Fruit fly (Drosophila melanogaster) whole organism, embryonic: ENCODE measurements around the gene ssp.

Experiments used
- ATbp ChIP-seq: fragments of 200-800 bp; sonication (Bioruptor generic); optimal IDR thresholded peaks from 2 replicates; lab custom pipeline; 2017; ENCODE audit warnings: missing biosample characterization, mild to moderate bottlenecking, missing genetic modification characterization, missing genetic modification reagents
- Abd-B ChIP-seq: fragments of 200-800 bp; sonication (Bioruptor generic); optimal IDR thresholded peaks from 2 replicates; lab custom pipeline; 2018; ENCODE audit warnings: missing biosample characterization, mild to moderate bottlenecking, missing genetic modification characterization, moderate library complexity
- CG10321 ChIP-seq: fragments of 200-800 bp; sonication (Bioruptor generic); IDR thresholded peaks from 2 replicates; pipeline ENCODE4 v1.3.6; 2022; ENCODE audit warnings: missing biosample characterization, missing genetic modification characterization
- CG1233 ChIP-seq: fragments of 200-800 bp; sonication (Bioruptor generic); optimal IDR thresholded peaks from 4 replicates; lab custom pipeline; 2018; ENCODE audit warnings: missing biosample characterization, mild to moderate bottlenecking, missing genetic modification characterization
- CG13624 ChIP-seq: fragments of 200-800 bp; sonication (Bioruptor generic); optimal IDR thresholded peaks from 2 replicates; lab custom pipeline; 2016; ENCODE audit warnings: missing biosample characterization, missing genetic modification characterization
- CG15073 ChIP-seq: fragments of 200-800 bp; sonication (Bioruptor generic); optimal IDR thresholded peaks from 2 replicates; lab custom pipeline; 2016; ENCODE audit warnings: missing biosample characterization, missing genetic modification characterization
- CG1529 ChIP-seq: fragments of 200-800 bp; sonication (Bioruptor generic); optimal IDR thresholded peaks from 3 replicates; lab custom pipeline; 2018; ENCODE audit warnings: missing biosample characterization, missing genetic modification characterization
- CG15479 ChIP-seq: fragments of 200-800 bp; sonication (Bioruptor generic); optimal IDR thresholded peaks from 3 replicates; lab custom pipeline; 2019; ENCODE audit warnings: missing biosample characterization, mild to moderate bottlenecking, missing genetic modification characterization, moderate library complexity
- CG1603 ChIP-seq: fragments of 200-800 bp; sonication (Bioruptor generic); optimal IDR thresholded peaks from 2 replicates; lab custom pipeline; 2019; ENCODE audit warnings: missing biosample characterization, mild to moderate bottlenecking, missing genetic modification characterization, moderate library complexity
- CG17186 ChIP-seq: fragments of 200-800 bp; sonication (Bioruptor generic); optimal IDR thresholded peaks from 3 replicates; lab custom pipeline; 2017; ENCODE audit warnings: missing biosample characterization, missing genetic modification reagents, missing genetic modification characterization
- CG17328 ChIP-seq: fragments of 200-800 bp; sonication (Bioruptor generic); IDR thresholded peaks from 2 replicates; pipeline ENCODE4 v1.3.6; 2022; ENCODE audit warnings: missing biosample characterization, missing genetic modification characterization
- CG30431 ChIP-seq: fragments of 200-800 bp; sonication (Bioruptor generic); optimal IDR thresholded peaks from 2 replicates; lab custom pipeline; 2017; ENCODE audit warnings: missing biosample characterization, missing genetic modification characterization
- CG31441 ChIP-seq: fragments of 200-800 bp; sonication (Bioruptor generic); IDR thresholded peaks from 2 replicates; pipeline ENCODE4 v1.3.6; 2022; ENCODE audit warnings: missing biosample characterization, missing genetic modification characterization
- CG32767 ChIP-seq: fragments of 200-800 bp; sonication (Bioruptor generic); IDR thresholded peaks from 2 replicates; pipeline ENCODE4 v1.3.6; 2022; ENCODE audit warnings: missing biosample characterization, missing genetic modification characterization
- CG3995 ChIP-seq: fragments of 200-800 bp; sonication (Bioruptor generic); optimal IDR thresholded peaks from 3 replicates; lab custom pipeline; 2016; ENCODE audit warnings: missing biosample characterization, missing genetic modification characterization
- CG4328 ChIP-seq: fragments of 200-800 bp; sonication (Bioruptor generic); optimal IDR thresholded peaks from 3 replicates; lab custom pipeline; 2017; ENCODE audit warnings: missing biosample characterization, missing genetic modification reagents, missing genetic modification characterization
- CG6175 ChIP-seq: fragments of 200-800 bp; sonication (Bioruptor generic); IDR thresholded peaks from 3 replicates; pipeline ENCODE4 v1.3.6; 2022; ENCODE audit warnings: missing biosample characterization, missing genetic modification characterization
- CG6813 ChIP-seq: fragments of 200-800 bp; sonication (Bioruptor generic); optimal IDR thresholded peaks from 2 replicates; lab custom pipeline; 2017; ENCODE audit warnings: missing biosample characterization, missing genetic modification characterization, mild to moderate bottlenecking, moderate library complexity, missing genetic modification reagents
- Dref ChIP-seq: fragments of 200-800 bp; sonication (Bioruptor generic); IDR thresholded peaks from 2 replicates; pipeline ENCODE4 v1.3.6; 2022; ENCODE audit warnings: missing biosample characterization, missing genetic modification characterization
- Gsc ChIP-seq: fragments of 200-800 bp; sonication (Bioruptor generic); IDR thresholded peaks from 2 replicates; pipeline ENCODE4 v1.3.6; 2022; ENCODE audit warnings: missing biosample characterization, missing genetic modification characterization
- H2.0 ChIP-seq: fragments of 200-800 bp; sonication (Bioruptor generic); IDR thresholded peaks from 2 replicates; pipeline ENCODE4 v1.3.6; 2022; ENCODE audit warnings: missing biosample characterization, missing genetic modification characterization
- HmgZ ChIP-seq: fragments of 200-800 bp; sonication (Bioruptor generic); optimal IDR thresholded peaks from 2 replicates; lab custom pipeline; 2018; ENCODE audit warnings: missing biosample characterization, mild to moderate bottlenecking, missing genetic modification characterization
- Hr51 ChIP-seq, 2 experiments: fragments of 200-800 bp; sonication (Bioruptor generic); optimal IDR thresholded peaks; 2 replicates in 1 of 2; 3 replicates in 1 of 2; lab custom pipeline; 2016 to 2018; ENCODE audit warnings: missing biosample characterization in 2 of 2, missing genetic modification characterization in 2 of 2, mild to moderate bottlenecking in 1 of 2, moderate library complexity in 1 of 2
- Lim3 ChIP-seq: fragments of 200-800 bp; sonication (Bioruptor generic); IDR thresholded peaks from 2 replicates; pipeline ENCODE4 v1.3.6; 2022; ENCODE audit warnings: missing biosample characterization, missing genetic modification characterization
- NFAT ChIP-seq: fragments of 200-800 bp; sonication (Bioruptor generic); IDR thresholded peaks from 2 replicates; pipeline ENCODE4 v1.3.6; 2022; ENCODE audit warnings: missing biosample characterization, missing genetic modification characterization
- Nf-YA ChIP-seq: fragments of 200-800 bp; sonication (Bioruptor generic); IDR thresholded peaks from 2 replicates; pipeline ENCODE4 v1.3.6; 2022; ENCODE audit warnings: missing biosample characterization, missing genetic modification characterization
- Nf-YC ChIP-seq: fragments of 200-800 bp; optimal IDR thresholded peaks from 3 replicates; lab custom pipeline; 2019; ENCODE audit warnings: missing biosample characterization, mild to moderate bottlenecking, missing genetic modification characterization, moderate library complexity
- Poxn ChIP-seq: fragments of 200-800 bp; sonication (Bioruptor generic); IDR thresholded peaks from 2 replicates; pipeline ENCODE4 v1.3.6; 2022; ENCODE audit warnings: missing biosample characterization, missing genetic modification characterization
- Ravus ChIP-seq: fragments of 200-800 bp; sonication (Bioruptor generic); IDR thresholded peaks from 2 replicates; pipeline ENCODE4 v1.3.6; 2022; ENCODE audit warnings: missing biosample characterization, missing genetic modification characterization
- Sry-β ChIP-seq: fragments of 200-800 bp; sonication (Bioruptor generic); optimal IDR thresholded peaks from 2 replicates; lab custom pipeline; 2018; ENCODE audit warnings: missing biosample characterization, mild to moderate bottlenecking, missing genetic modification characterization, moderate library complexity
- Xrp1 ChIP-seq: fragments of 200-800 bp; sonication (Bioruptor generic); IDR thresholded peaks from 2 replicates; pipeline ENCODE4 v1.3.6; 2022; ENCODE audit warnings: missing biosample characterization, missing genetic modification characterization
- abd-A ChIP-seq: fragments of 200-800 bp; sonication (Bioruptor generic); optimal IDR thresholded peaks from 3 replicates; lab custom pipeline; 2019; ENCODE audit warnings: missing biosample characterization, mild to moderate bottlenecking, missing genetic modification characterization, moderate library complexity
- cad ChIP-seq: fragments of >200 bp; optimal IDR thresholded peaks from 2 replicates; lab custom pipeline; 2017; ENCODE audit warnings: missing biosample characterization, missing genetic modification characterization
- cato ChIP-seq: fragments of 200-800 bp; sonication (Bioruptor generic); optimal IDR thresholded peaks from 2 replicates; lab custom pipeline; 2016; ENCODE audit warnings: missing biosample characterization, missing genetic modification characterization, borderline replicate concordance
- da ChIP-seq: fragments of 200-800 bp; sonication (Bioruptor generic); optimal IDR thresholded peaks from 2 replicates; lab custom pipeline; 2016; ENCODE audit warnings: missing biosample characterization, missing genetic modification characterization
- fd3F ChIP-seq: fragments of 200-800 bp; sonication (Bioruptor generic); optimal IDR thresholded peaks from 2 replicates; lab custom pipeline; 2018; ENCODE audit warnings: missing biosample characterization, mild to moderate bottlenecking, missing genetic modification characterization, moderate library complexity
- fru ChIP-seq: fragments of >200 bp; optimal IDR thresholded peaks from 2 replicates; lab custom pipeline; 2017
- hkb ChIP-seq, 2 experiments: fragments of 200-800 bp in 1 of 2; fragments of >200 bp in 1 of 2; sonication (Bioruptor generic) in 1 of 2; IDR thresholded peaks in 1 of 2; optimal IDR thresholded peaks in 1 of 2; 2 replicates each; pipeline versions ENCODE4 v1.3.6 to Lab custom; 2017 to 2022; ENCODE audit warnings: missing biosample characterization in 1 of 2, missing genetic modification characterization in 1 of 2
- kni ChIP-seq: fragments of 200-800 bp; sonication (Bioruptor generic); optimal IDR thresholded peaks from 3 replicates; lab custom pipeline; 2017; ENCODE audit warnings: mild to moderate bottlenecking, missing biosample characterization, missing genetic modification reagents, missing genetic modification characterization
- pita ChIP-seq: fragments of 200-800 bp; sonication (Bioruptor generic); optimal IDR thresholded peaks from 2 replicates; lab custom pipeline; 2017; ENCODE audit warnings: missing biosample characterization, mild to moderate bottlenecking, missing genetic modification characterization
- slbo ChIP-seq: fragments of 200-800 bp; sonication (Bioruptor generic); IDR thresholded peaks from 2 replicates; pipeline ENCODE4 v1.3.6; 2022; ENCODE audit warnings: missing biosample characterization, missing genetic modification characterization
- slp2 ChIP-seq: fragments of 200-800 bp; sonication (Bioruptor generic); optimal IDR thresholded peaks from 2 replicates; lab custom pipeline; 2016; ENCODE audit warnings: missing biosample characterization, missing genetic modification characterization
- sna ChIP-seq: fragments of 200-800 bp; sonication (Bioruptor generic); IDR thresholded peaks from 2 replicates; pipeline ENCODE4 v1.3.6; 2022; ENCODE audit warnings: missing biosample characterization, missing genetic modification characterization; ENCODE audit not compliant: partially characterized antibody
- sob ChIP-seq: fragments of 200-800 bp; sonication (Bioruptor generic); IDR thresholded peaks from 2 replicates; pipeline ENCODE4 v1.3.6; 2022; ENCODE audit warnings: missing biosample characterization, missing genetic modification characterization
- sqz ChIP-seq: fragments of 200-800 bp; sonication (Bioruptor generic); optimal IDR thresholded peaks from 3 replicates; lab custom pipeline; 2018; ENCODE audit warnings: missing biosample characterization, mild to moderate bottlenecking, missing genetic modification characterization
- sr ChIP-seq: fragments of 200-800 bp; sonication (Bioruptor generic); IDR thresholded peaks from 3 replicates; pipeline ENCODE4 v1.3.6; 2022; ENCODE audit warnings: missing biosample characterization, missing genetic modification characterization
- unc-4 ChIP-seq: fragments of 200-800 bp; sonication (Bioruptor generic); IDR thresholded peaks from 2 replicates; pipeline ENCODE4 v1.3.6; 2022; ENCODE audit warnings: missing biosample characterization, missing genetic modification characterization; ENCODE audit not compliant: partially characterized antibody
- vfl ChIP-seq: fragments of 200-800 bp; sonication (Bioruptor generic); optimal IDR thresholded peaks from 2 replicates; lab custom pipeline; 2016; ENCODE audit warnings: missing biosample characterization, missing genetic modification characterization
- zfh2 ChIP-seq: fragments of 200-800 bp; sonication (Bioruptor generic); optimal IDR thresholded peaks from 2 replicates; lab custom pipeline; 2016; ENCODE audit warnings: missing biosample characterization, missing genetic modification characterization

ssp gene

dm6 chr3L:12138113-12138899 lies 20.2 kb downstream of the ssp start, which contains the start of the genes ND-SGDH and RhoGAP68F (continued):
- peak; percentile 58 for TF ChIP-seq slp2 (GFP tag; lab: Kevin White, UChicago)
- TF ChIP-seq kni (GFP tag; lab: Kevin White, UChicago) = peak; percentile 33
- peak; percentile 55 for TF ChIP-seq sqz (GFP tag; lab: Kevin White, UChicago)
- TF ChIP-seq CG31441 (GFP tag; lab: Robert Waterston, UW) = peak; percentile 82; the same call in 1 of the 2 replicates
- TF ChIP-seq unc-4 = peak; percentile 91
- peak; percentile 73 for TF ChIP-seq CG1233
- TF ChIP-seq H2.0 = peak; percentile 46; the same call in 1 of the 2 replicates
- peak; percentile 64 for TF ChIP-seq Dref (GFP tag; lab: Robert Waterston, UW)
- peak; percentile 79 for TF ChIP-seq slbo
- TF ChIP-seq Ravus (GFP tag; lab: Robert Waterston, UW) = no peak
- TF ChIP-seq Nf-YC = peak; percentile 71
- peak; percentile 79 for TF ChIP-seq sob
- TF ChIP-seq CG10321 = no peak
- TF ChIP-seq da (GFP tag; lab: Kevin White, UChicago) = peak; percentile 2
- TF ChIP-seq fd3F = peak; percentile 71
- TF ChIP-seq CG3995 (GFP tag; lab: Kevin White, UChicago) = peak; percentile 91
- TF ChIP-seq hkb (optimal IDR thresholded peaks at IDR 0.05; lab: Kevin White, UChicago) = no peak
- TF ChIP-seq hkb (GFP tag; IDR thresholded peaks at IDR 0.05; lab: Robert Waterston, UW) = no peak; the same call in none of the 2 replicates
- TF ChIP-seq Sry-β (GFP tag; lab: Kevin White, UChicago) = peak; percentile 78
- peak; percentile 86 for TF ChIP-seq zfh2 (GFP tag; lab: Kevin White, UChicago)
- TF ChIP-seq NFAT (GFP tag; lab: Robert Waterston, UW) = peak; percentile 71
- TF ChIP-seq CG1529 (GFP tag; lab: Kevin White, UChicago) = peak; percentile 44
- TF ChIP-seq sna (GFP tag; lab: Robert Waterston, UW) = peak; percentile 95
- peak; percentile 70 for TF ChIP-seq cato (GFP tag; lab: Kevin White, UChicago)
- TF ChIP-seq CG30431 (GFP tag; lab: Kevin White, UChicago) = peak; percentile 49
- peak; percentile 52 for TF ChIP-seq CG32767 (GFP tag; lab: Robert Waterston, UW)
- no peak for TF ChIP-seq CG6813 (GFP tag; lab: Kevin White, UChicago)
- no peak for TF ChIP-seq fru (lab: Kevin White, UChicago)
- no peak for TF ChIP-seq Lim3
- TF ChIP-seq vfl (GFP tag; lab: Kevin White, UChicago) = peak; percentile 70
- TF ChIP-seq Xrp1 = peak; percentile 58; the same call in 1 of the 2 replicates
- peak; percentile 90 for TF ChIP-seq Abd-B (GFP tag; lab: Kevin White, UChicago)
- no peak for TF ChIP-seq cad (GFP tag; lab: Kevin White, UChicago)
- peak; percentile 61 for TF ChIP-seq CG4328 (GFP tag; lab: Kevin White, UChicago)
- no peak for TF ChIP-seq CG15479 (GFP tag; lab: Kevin White, UChicago)
- no peak for TF ChIP-seq CG15073
- TF ChIP-seq abd-A (tag; lab: Kevin White, UChicago) = no peak
- TF ChIP-seq CG6175 (GFP tag; lab: Robert Waterston, UW) = 0 out of 3 replicates have a peak, but pooled peaks have one; percentile 52
- peak; percentile 72 for TF ChIP-seq HmgZ (tag; lab: Kevin White, UChicago)
- peak; percentile 20; the same call in 1 of the 2 replicates for TF ChIP-seq CG17328 (GFP tag; lab: Robert Waterston, UW)
- TF ChIP-seq CG13624 (GFP tag; lab: Kevin White, UChicago) = peak; percentile 69
- TF ChIP-seq Poxn (GFP tag; lab: Robert Waterston, UW) = peak; percentile 64; the same call in 1 of the 2 replicates
- TF ChIP-seq ATbp (GFP tag; lab: Kevin White, UChicago) = no peak
- TF ChIP-seq sr (GFP tag; lab: Robert Waterston, UW) = no peak
- no peak for TF ChIP-seq Gsc
- TF ChIP-seq Nf-YA (GFP tag; lab: Robert Waterston, UW) = no peak
- TF ChIP-seq CG1603 (tag; lab: Kevin White, UChicago) = peak; percentile 18
- peak; percentile 31 for TF ChIP-seq CG17186 (GFP tag; lab: Kevin White, UChicago)
- no peak for TF ChIP-seq pita (GFP tag; lab: Kevin White, UChicago)
- peak; percentile 71 to 76 for TF ChIP-seq Hr51 (GFP tag; optimal IDR thresholded peaks at IDR 0.05; lab: Kevin White, UChicago)
